Worm (Caenorhabditis elegans) whole organism, L4/young adult: ENCODE data around the gene srr-6.

Experiments
- W03F9.2 ChIP-seq: fragments of 150-350 bp; optimal IDR thresholded peaks from 2 replicates; lab custom pipeline; 2014; ENCODE audit warnings: missing biosample characterization, missing genetic modification characterization
- dao-5 ChIP-seq: sonication (generic microtip); optimal IDR thresholded peaks from 2 replicates; lab custom pipeline; 2016; ENCODE audit warnings: missing genotype, missing genetic modification characterization, moderate library complexity, missing compliant biosample characterization
- him-1 ChIP-seq: sonication (generic microtip); optimal IDR thresholded peaks from 2 replicates; lab custom pipeline; 2016; ENCODE audit warnings: missing genotype, missing genetic modification reagents, missing genetic modification characterization, missing compliant biosample characterization

DNA sequence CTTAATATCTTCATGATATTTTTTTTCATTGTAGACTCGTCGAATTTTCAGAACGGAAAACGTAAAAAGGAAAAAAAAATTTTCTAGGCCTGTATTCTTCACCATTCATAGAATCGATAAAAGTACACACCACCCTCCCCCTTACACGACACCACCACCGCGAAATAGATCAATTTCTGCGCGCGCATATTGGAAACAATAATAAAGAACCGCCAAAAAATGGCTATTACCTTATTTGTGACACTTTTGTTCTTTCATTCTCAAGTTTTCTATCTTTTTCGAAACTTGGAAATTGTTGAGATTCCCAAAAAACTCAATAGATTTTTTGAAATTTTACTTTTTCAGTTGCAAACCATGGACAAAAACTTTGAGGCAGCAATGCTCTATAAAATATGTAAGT, 37.5 kb upstream of the srr-6 start, which contains the start of gene F26G5.1:
- TF ChIP-seq him-1 (tag; lab: Kevin White, UChicago) (no peak), dao-5 (tag; lab: Kevin White, UChicago) (no peak), W03F9.2 (no peak)
